Worm (Caenorhabditis elegans): ENCODE results near the gene Y97E10C.1.

- TF ChIP-seq nhr-77 (tag; optimal IDR thresholded peaks at IDR 0.05): no peak
- TF ChIP-seq unc-39 (tag; optimal IDR thresholded peaks at IDR 0.05): no peak
- no peak for TF ChIP-seq skn-1 (tag; optimal IDR thresholded peaks at IDR 0.05)
- no peak for TF ChIP-seq nhr-25 (tag; optimal IDR thresholded peaks at IDR 0.05)
- no peak for TF ChIP-seq pha-4 (tag; optimal IDR thresholded peaks at IDR 0.05)
- no peak for TF ChIP-seq elt-3 (tag; optimal IDR thresholded peaks at IDR 0.05)
- TF ChIP-seq snpc-4 (tag; optimal IDR thresholded peaks at IDR 0.05): no peak
- TF ChIP-seq aly-2 (tag; optimal IDR thresholded peaks at IDR 0.05): no peak
Measured at ce11 chrV:7774143-7774595, 45.5 kb downstream of the Y97E10C.1 start, which contains the start of gene grl-10.
